Worm (Caenorhabditis elegans) whole organism, mixed stage, embryonic: Measurements from ENCODE around the gene mtpn-1.

Experiments used
- M03D4.4 ChIP-seq: sonication (generic microtip); optimal IDR thresholded peaks from 2 replicates; lab custom pipeline; 2017; ENCODE audit warnings: mild to moderate bottlenecking, missing genetic modification characterization, missing compliant biosample characterization
- bed-3 ChIP-seq: fragments of 200-800 bp; sonication (Bioruptor generic); optimal IDR thresholded peaks from 3 replicates; lab custom pipeline; 2018; ENCODE audit warnings: mild to moderate bottlenecking, missing genetic modification characterization, moderate library complexity, missing compliant biosample characterization
- blmp-1 ChIP-seq: fragments of 150-350 bp; optimal IDR thresholded peaks from 2 replicates; lab custom pipeline; 2014; ENCODE audit warnings: missing biosample characterization, missing genetic modification characterization
- ceh-43 ChIP-seq: fragments of 200-800 bp; sonication (Bioruptor generic); optimal IDR thresholded peaks from 2 replicates; lab custom pipeline; 2018; ENCODE audit warnings: mild to moderate bottlenecking, missing genetic modification characterization, moderate library complexity, missing compliant biosample characterization
- ceh-83 ChIP-seq: fragments of 200-800 bp; sonication (Bioruptor generic); optimal IDR thresholded peaks from 2 replicates; lab custom pipeline; 2018; ENCODE audit warnings: mild to moderate bottlenecking, missing genetic modification characterization, missing compliant biosample characterization
- cnd-1 ChIP-seq: fragments of 200-800 bp; sonication (Bioruptor generic); optimal IDR thresholded peaks from 2 replicates; lab custom pipeline; 2018; ENCODE audit warnings: mild to moderate bottlenecking, missing genetic modification characterization, missing compliant biosample characterization
- drap-1 ChIP-seq: fragments of 200-800 bp; sonication (Bioruptor generic); optimal IDR thresholded peaks from 3 replicates; lab custom pipeline; 2018; ENCODE audit warnings: mild to moderate bottlenecking, missing genetic modification characterization, missing compliant biosample characterization
- elt-1 ChIP-seq: sonication (generic microtip); optimal IDR thresholded peaks from 2 replicates; lab custom pipeline; 2017; ENCODE audit warnings: missing genetic modification characterization, mild to moderate bottlenecking, missing compliant biosample characterization, antibody characterized with exemption, moderate library complexity, borderline replicate concordance; ENCODE audit not compliant: insufficient read depth
- elt-3 ChIP-seq: fragments of 150-350 bp; optimal IDR thresholded peaks from 2 replicates; lab custom pipeline; 2014; ENCODE audit warnings: missing biosample characterization, missing genetic modification characterization
- flh-1 ChIP-seq: fragments of 200-800 bp; sonication (Bioruptor generic); optimal IDR thresholded peaks from 2 replicates; lab custom pipeline; 2018; ENCODE audit warnings: mild to moderate bottlenecking, missing genetic modification characterization, moderate library complexity, missing compliant biosample characterization
- ham-2 ChIP-seq: fragments of 200-800 bp; sonication (Bioruptor generic); optimal IDR thresholded peaks from 2 replicates; lab custom pipeline; 2018; ENCODE audit warnings: mild to moderate bottlenecking, missing genetic modification characterization, missing compliant biosample characterization
- hlh-1 ChIP-seq: fragments of 150-350 bp; optimal IDR thresholded peaks from 2 replicates; lab custom pipeline; 2014; ENCODE audit warnings: missing biosample characterization, missing genetic modification reagents, missing genetic modification characterization
- lin-13 ChIP-seq: fragments of 150-350 bp; optimal IDR thresholded peaks from 2 replicates; lab custom pipeline; 2014; ENCODE audit warnings: missing biosample characterization, missing genetic modification characterization
- lin-32 ChIP-seq: fragments of 200-800 bp; sonication (Bioruptor generic); optimal IDR thresholded peaks from 2 replicates; lab custom pipeline; 2018; ENCODE audit warnings: mild to moderate bottlenecking, missing genetic modification characterization, missing compliant biosample characterization
- mab-5 ChIP-seq: fragments of 150-350 bp; optimal IDR thresholded peaks from 2 replicates; lab custom pipeline; 2014; ENCODE audit warnings: missing biosample characterization, missing genetic modification characterization
- mep-1 ChIP-seq: fragments of 150-350 bp; optimal IDR thresholded peaks from 2 replicates; lab custom pipeline; 2017; ENCODE audit warnings: missing biosample characterization, missing genetic modification reagents, missing genetic modification characterization, inconsistent platforms
- mls-2 ChIP-seq: sonication (generic microtip); optimal IDR thresholded peaks from 2 replicates; lab custom pipeline; 2016; ENCODE audit warnings: mild to moderate bottlenecking, missing genetic modification characterization, moderate library complexity, missing compliant biosample characterization
- nhr-12 ChIP-seq: fragments of 150-350 bp; optimal IDR thresholded peaks from 2 replicates; lab custom pipeline; 2014; ENCODE audit warnings: missing biosample characterization, missing genetic modification characterization
- nhr-2 ChIP-seq: fragments of 150-350 bp; optimal IDR thresholded peaks from 2 replicates; lab custom pipeline; 2014; ENCODE audit warnings: missing biosample characterization, missing genetic modification characterization
- nhr-237 ChIP-seq: fragments of 150-350 bp; optimal IDR thresholded peaks from 2 replicates; lab custom pipeline; 2014; ENCODE audit warnings: missing biosample characterization, missing genetic modification characterization
- nhr-28 ChIP-seq: fragments of 150-350 bp; optimal IDR thresholded peaks from 2 replicates; lab custom pipeline; 2014; ENCODE audit warnings: missing biosample characterization, missing genetic modification characterization
- nhr-76 ChIP-seq: sonication (generic microtip); optimal IDR thresholded peaks from 2 replicates; lab custom pipeline; 2017; ENCODE audit warnings: missing biosample characterization, missing genetic modification characterization
- pha-4 ChIP-seq: fragments of 150-350 bp; optimal IDR thresholded peaks from 2 replicates; lab custom pipeline; 2018; ENCODE audit warnings: missing biosample characterization, missing genetic modification reagents, missing genetic modification characterization
- sem-2 ChIP-seq: fragments of 200-800 bp; sonication (Bioruptor generic); optimal IDR thresholded peaks from 2 replicates; lab custom pipeline; 2018; ENCODE audit warnings: mild to moderate bottlenecking, missing genetic modification characterization, missing compliant biosample characterization
- sptf-1 ChIP-seq: sonication (generic microtip); optimal IDR thresholded peaks from 2 replicates; lab custom pipeline; 2017; ENCODE audit warnings: mild to moderate bottlenecking, missing genetic modification characterization, moderate library complexity, missing compliant biosample characterization
- tbx-8 ChIP-seq: fragments of 200-800 bp; sonication (Bioruptor generic); optimal IDR thresholded peaks from 2 replicates; lab custom pipeline; 2018; ENCODE audit warnings: mild to moderate bottlenecking, missing genetic modification characterization, moderate library complexity, missing compliant biosample characterization
- unc-120 ChIP-seq: sonication (generic microtip); optimal IDR thresholded peaks from 2 replicates; lab custom pipeline; 2017; ENCODE audit warnings: missing genetic modification characterization, missing compliant biosample characterization; ENCODE audit not compliant: poor library complexity, severe bottlenecking
- unc-62 ChIP-seq: fragments of 150-350 bp; optimal IDR thresholded peaks from 2 replicates; lab custom pipeline; 2014; ENCODE audit warnings: missing biosample characterization, missing genetic modification reagents, missing genetic modification characterization
- zip-8 ChIP-seq: fragments of 150-350 bp; optimal IDR thresholded peaks from 2 replicates; lab custom pipeline; 2014; ENCODE audit warnings: missing biosample characterization, missing genetic modification characterization
- ztf-11 ChIP-seq: fragments of 150-350 bp; optimal IDR thresholded peaks from 2 replicates; lab custom pipeline; 2014; ENCODE audit warnings: missing biosample characterization, missing genetic modification characterization

mtpn-1 gene

ce11 chrX:2432459-2432858 lies 25.2 kb downstream of the mtpn-1 start (continued):
- peak; percentile 49 for TF ChIP-seq pha-4 (tag; lab: Kevin White, UChicago)

- peak; percentile 4 for TF ChIP-seq ham-2 (GFP tag; lab: Kevin White, UChicago)
- no peak for TF ChIP-seq ztf-11
- TF ChIP-seq, all 35 proteins: peak for 1
These were observed 26.5 kb downstream of the mtpn-1 start for ce11 chrX:2433805-2434204.

- TF ChIP-seq sptf-1 (no peak), ham-2 (GFP tag; lab: Kevin White, UChicago) (peak; percentile 2), hlh-1 (no peak), elt-3 (tag; lab: Kevin White, UChicago) (no peak), nhr-2 (no peak), blmp-1 (peak; percentile 13), drap-1 (GFP tag; lab: Kevin White, UChicago) (no peak)
- TF ChIP-seq, all 35 proteins: peak for 2
These were observed 28.1 kb downstream of the mtpn-1 start for ce11 chrX:2435353-2435752.

- no peak for TF ChIP-seq mls-2 (tag; lab: Kevin White, UChicago)
- TF ChIP-seq drap-1 (GFP tag; lab: Kevin White, UChicago) = no peak
- TF ChIP-seq lin-13 (tag; lab: Kevin White, UChicago) = no peak
- no peak for TF ChIP-seq blmp-1
- no peak for TF ChIP-seq M03D4.4
- no peak for TF ChIP-seq nhr-76
- TF ChIP-seq, all 35 proteins: peak for 0
These were observed 31.6 kb downstream of the mtpn-1 start, which contains the start of gene gid-2 for ce11 chrX:2438857-2439256. Gene gid-2 (minus strand): TSS chrX:2438957.

ce11 chrX:2439309-2439708 lies 32.0 kb downstream of the mtpn-1 start:
- no peak for TF ChIP-seq mab-5 (tag; lab: Kevin White, UChicago)
- no peak for TF ChIP-seq zip-8 (tag; lab: Kevin White, UChicago)
- TF ChIP-seq elt-1 = no peak
- TF ChIP-seq flh-1 (GFP tag; lab: Kevin White, UChicago) = no peak
- no peak for TF ChIP-seq unc-120 (tag; lab: Kevin White, UChicago)
- TF ChIP-seq lin-32 (GFP tag; lab: Kevin White, UChicago) = no peak
- no peak for TF ChIP-seq mls-2 (tag; lab: Kevin White, UChicago)
- TF ChIP-seq blmp-1 = no peak
- no peak for TF ChIP-seq pha-4 (tag; lab: Kevin White, UChicago)
- no peak for TF ChIP-seq nhr-76

- no peak for TF ChIP-seq sem-2 (GFP tag; lab: Kevin White, UChicago)
- no peak for TF ChIP-seq nhr-12 (tag; lab: Kevin White, UChicago)
- no peak for TF ChIP-seq cnd-1 (tag; lab: Kevin White, UChicago)
- TF ChIP-seq bed-3 (GFP tag; lab: Kevin White, UChicago) = no peak
- TF ChIP-seq elt-3 (tag; lab: Kevin White, UChicago) = no peak
- TF ChIP-seq unc-120 (tag; lab: Kevin White, UChicago) = no peak
- TF ChIP-seq ham-2 (GFP tag; lab: Kevin White, UChicago) = no peak
- TF ChIP-seq pha-4 (tag; lab: Kevin White, UChicago) = no peak
- TF ChIP-seq lin-32 (GFP tag; lab: Kevin White, UChicago) = no peak
- TF ChIP-seq mls-2 (tag; lab: Kevin White, UChicago) = no peak
- TF ChIP-seq mab-5 (tag; lab: Kevin White, UChicago) = no peak
- no peak for TF ChIP-seq nhr-76
- no peak for TF ChIP-seq elt-1
- TF ChIP-seq nhr-28 (tag; lab: Kevin White, UChicago) = no peak
- no peak for TF ChIP-seq zip-8 (tag; lab: Kevin White, UChicago)
- TF ChIP-seq nhr-2 = no peak
- no peak for TF ChIP-seq ztf-11
These were observed 32.5 kb downstream of the mtpn-1 start for ce11 chrX:2439728-2440127.

- TF ChIP-seq blmp-1 (no peak), mls-2 (tag; lab: Kevin White, UChicago) (no peak), ham-2 (GFP tag; lab: Kevin White, UChicago) (no peak), bed-3 (GFP tag; lab: Kevin White, UChicago) (no peak), ceh-83 (GFP tag; lab: Kevin White, UChicago) (no peak), drap-1 (GFP tag; lab: Kevin White, UChicago) (no peak), hlh-1 (no peak), sptf-1 (no peak), lin-13 (tag; lab: Kevin White, UChicago) (no peak), nhr-12 (tag; lab: Kevin White, UChicago) (no peak), mep-1 (no peak), nhr-237 (no peak), tbx-8 (no peak), unc-62 (GFP tag; lab: Kevin White, UChicago) (no peak), sem-2 (GFP tag; lab: Kevin White, UChicago) (no peak), ceh-43 (no peak), nhr-76 (no peak), flh-1 (GFP tag; lab: Kevin White, UChicago) (no peak)
These were observed 33.9 kb downstream of the mtpn-1 start for ce11 chrX:2441163-2441562.
